Fruit fly (Drosophila melanogaster) Kc167 (cell line): ENCODE data around the gene Srp54.

ENCODE experiments used
- Myc ChIP-seq: fragments of >200 bp; optimal IDR thresholded peaks from 2 replicates; lab custom pipeline; 2017; ENCODE audit warnings: missing external identifiers
- insv ChIP-seq: fragments of >200 bp; optimal IDR thresholded peaks from 3 replicates; lab custom pipeline; 2018; ENCODE audit warnings: missing external identifiers
- ttk ChIP-seq: sonication (Bioruptor generic); optimal IDR thresholded peaks from 2 replicates; lab custom pipeline; 2017; ENCODE audit warnings: missing external identifiers

dm6 chr2L:9945086-9945485 is 32.4 kb downstream of the Srp54 start:
- TF ChIP-seq ttk (lab: Kevin White, UChicago) = no peak
- TF ChIP-seq Myc (lab: Kevin White, UChicago) = no peak
- TF ChIP-seq insv (lab: Kevin White, UChicago) = no peak
